Worm (Caenorhabditis elegans) whole organism, L1 larva: Measurements from ENCODE around the gene C50F4.16.
A peak's percentile ranks its signal among the peaks of the same experiment; 100 is the strongest.

Experiments used
- C16A3.4 ChIP-seq: fragments of 150-350 bp; optimal IDR thresholded peaks from 2 replicates; lab custom pipeline; 2014; ENCODE audit warnings: missing biosample characterization, missing genetic modification characterization
- C34B4.2 ChIP-seq: sonication (generic microtip); optimal IDR thresholded peaks from 2 replicates; lab custom pipeline; 2017; ENCODE audit warnings: mild to moderate bottlenecking, missing genetic modification characterization, missing compliant biosample characterization
- Y116A8C.19 ChIP-seq: sonication (generic microtip); optimal IDR thresholded peaks from 2 replicates; lab custom pipeline; 2016; ENCODE audit warnings: missing compliant biosample characterization, missing genetic modification characterization, borderline replicate concordance
- aha-1 ChIP-seq: fragments of 150-350 bp; optimal IDR thresholded peaks from 2 replicates; lab custom pipeline; 2014; ENCODE audit warnings: missing biosample characterization, missing genetic modification characterization
- aly-2 ChIP-seq: fragments of 150-350 bp; optimal IDR thresholded peaks from 2 replicates; lab custom pipeline; 2014; ENCODE audit warnings: missing biosample characterization, missing genetic modification characterization
- blmp-1 ChIP-seq: fragments of 150-350 bp; optimal IDR thresholded peaks from 2 replicates; lab custom pipeline; 2014; ENCODE audit warnings: missing biosample characterization, missing genetic modification characterization
- ceh-63 ChIP-seq: fragments of 200-800 bp; sonication (Bioruptor generic); optimal IDR thresholded peaks from 2 replicates; lab custom pipeline; 2018; ENCODE audit warnings: mild to moderate bottlenecking, missing genetic modification characterization, missing compliant biosample characterization
- ceh-8 ChIP-seq: fragments of 200-800 bp; sonication (Bioruptor generic); optimal IDR thresholded peaks from 2 replicates; lab custom pipeline; 2018; ENCODE audit warnings: mild to moderate bottlenecking, missing genetic modification characterization, moderate library complexity, missing compliant biosample characterization
- ceh-82 ChIP-seq, 3 experiments: fragments of 150-350 bp in 1 of 3; sonication (generic microtip) in 2 of 3; optimal IDR thresholded peaks; 2 replicates each; lab custom pipeline; 2014 to 2017; ENCODE audit warnings: missing biosample characterization in 3 of 3, missing genetic modification characterization in 3 of 3
- ceh-90 ChIP-seq: sonication (generic microtip); optimal IDR thresholded peaks from 2 replicates; lab custom pipeline; 2016; ENCODE audit warnings: missing genetic modification characterization, missing compliant biosample characterization
- ces-1 ChIP-seq: fragments of 150-350 bp; optimal IDR thresholded peaks from 2 replicates; lab custom pipeline; 2014; ENCODE audit warnings: missing biosample characterization, missing genetic modification reagents, missing genetic modification characterization
- dpl-1 ChIP-seq, 3 experiments: fragments of 150-350 bp in 2 of 3; sonication (generic microtip) in 1 of 3; optimal IDR thresholded peaks; 2 replicates each; lab custom pipeline; 2014 to 2017; ENCODE audit warnings: missing biosample characterization in 3 of 3, missing genetic modification characterization in 3 of 3, missing genetic modification reagents in 3 of 3
- dsc-1 ChIP-seq: sonication (generic microtip); optimal IDR thresholded peaks from 2 replicates; lab custom pipeline; 2016; ENCODE audit warnings: mild to moderate bottlenecking, missing genetic modification characterization, missing compliant biosample characterization
- efl-1 ChIP-seq, 4 experiments: fragments of 150-350 bp; optimal IDR thresholded peaks in 3 of 4; peaks in 1 of 4; 1 replicate in 1 of 4; 2 replicates in 3 of 4; lab custom pipeline; 2014; ENCODE audit warnings: missing biosample characterization in 2 of 4, missing genetic modification characterization in 2 of 4, missing genetic modification reagents in 2 of 4
- efl-3 ChIP-seq: fragments of 200-800 bp; sonication (Bioruptor generic); optimal IDR thresholded peaks from 2 replicates; lab custom pipeline; 2018; ENCODE audit warnings: mild to moderate bottlenecking, missing genetic modification characterization, missing compliant biosample characterization
- egl-13 ChIP-seq: sonication (generic microtip); optimal IDR thresholded peaks from 2 replicates; lab custom pipeline; 2016; ENCODE audit warnings: missing genotype, missing genetic modification reagents, missing genetic modification characterization, missing compliant biosample characterization
- hlh-17 ChIP-seq: fragments of 200-800 bp; sonication (Bioruptor generic); optimal IDR thresholded peaks from 2 replicates; lab custom pipeline; 2018; ENCODE audit warnings: missing genetic modification characterization, mild to moderate bottlenecking, missing compliant biosample characterization, moderate library complexity, borderline replicate concordance
- jun-1 ChIP-seq: fragments of 150-350 bp; optimal IDR thresholded peaks from 2 replicates; lab custom pipeline; 2014; ENCODE audit warnings: missing biosample characterization, missing genetic modification reagents, missing genetic modification characterization
- lin-13 ChIP-seq: fragments of 150-350 bp; optimal IDR thresholded peaks from 2 replicates; lab custom pipeline; 2014; ENCODE audit warnings: missing biosample characterization, missing genetic modification reagents, missing genetic modification characterization
- lin-14 ChIP-seq: fragments of 200-800 bp; sonication (Bioruptor generic); optimal IDR thresholded peaks from 2 replicates; lab custom pipeline; 2018; ENCODE audit warnings: mild to moderate bottlenecking, missing genetic modification characterization, moderate library complexity, missing compliant biosample characterization
- lin-15B ChIP-seq: fragments of 150-350 bp; sonication (generic microtip); optimal IDR thresholded peaks from 3 replicates; lab custom pipeline; 2014; ENCODE audit warnings: missing biosample characterization, missing genetic modification characterization
- lin-35 ChIP-seq, 2 experiments: fragments of 150-350 bp; optimal IDR thresholded peaks; 2 replicates each; lab custom pipeline; 2014; ENCODE audit warnings: missing biosample characterization in 2 of 2, missing genetic modification characterization in 2 of 2, missing genetic modification reagents in 2 of 2
- lsy-2 ChIP-seq, 2 experiments: fragments of 150-350 bp; optimal IDR thresholded peaks; 2 replicates each; lab custom pipeline; 2014; ENCODE audit warnings: missing biosample characterization in 2 of 2, missing genetic modification characterization in 2 of 2
- mab-9 ChIP-seq: fragments of 200-800 bp; sonication (Bioruptor generic); IDR thresholded peaks from 2 replicates; pipeline ENCODE4 v1.3.6; 2022; ENCODE audit warnings: missing genetic modification reagents, missing genetic modification characterization, missing compliant biosample characterization
- mef-2 ChIP-seq: fragments of 150-350 bp; optimal IDR thresholded peaks from 2 replicates; lab custom pipeline; 2014; ENCODE audit warnings: missing biosample characterization, missing genetic modification characterization
- mep-1 ChIP-seq: fragments of 150-350 bp; optimal IDR thresholded peaks from 2 replicates; lab custom pipeline; 2014; ENCODE audit warnings: missing biosample characterization, missing genetic modification characterization
- nhr-11 ChIP-seq: fragments of 150-350 bp; optimal IDR thresholded peaks from 2 replicates; lab custom pipeline; 2014; ENCODE audit warnings: missing biosample characterization, missing genetic modification characterization
- nhr-12 ChIP-seq: sonication (generic microtip); optimal IDR thresholded peaks from 2 replicates; lab custom pipeline; 2017; ENCODE audit warnings: missing biosample characterization, missing genetic modification characterization
- nhr-19 ChIP-seq: fragments of 200-800 bp; sonication (Bioruptor generic); conservative IDR thresholded peaks from 2 replicates; pipeline ENCODE4 v1.3.6; 2022; ENCODE audit warnings: missing genetic modification characterization, missing compliant biosample characterization
- nhr-20 ChIP-seq: sonication (generic microtip); optimal IDR thresholded peaks from 2 replicates; lab custom pipeline; 2016; ENCODE audit warnings: mild to moderate bottlenecking, missing genetic modification characterization, missing compliant biosample characterization
- nhr-47 ChIP-seq: sonication (generic microtip); optimal IDR thresholded peaks from 2 replicates; lab custom pipeline; 2016; ENCODE audit warnings: mild to moderate bottlenecking, missing genetic modification characterization, moderate library complexity, missing compliant biosample characterization
- nhr-71 ChIP-seq: sonication (generic microtip); optimal IDR thresholded peaks from 2 replicates; lab custom pipeline; 2016; ENCODE audit warnings: mild to moderate bottlenecking, missing genetic modification characterization, moderate library complexity, missing compliant biosample characterization
- nhr-76 ChIP-seq: sonication (generic microtip); optimal IDR thresholded peaks from 2 replicates; lab custom pipeline; 2017; ENCODE audit warnings: missing biosample characterization, missing genetic modification characterization
- nhr-90 ChIP-seq: sonication (generic microtip); optimal IDR thresholded peaks from 2 replicates; lab custom pipeline; 2016; ENCODE audit warnings: mild to moderate bottlenecking, missing genetic modification characterization, missing compliant biosample characterization; ENCODE audit not compliant: poor library complexity
- pag-3 ChIP-seq: sonication (generic microtip); optimal IDR thresholded peaks from 2 replicates; lab custom pipeline; 2017; ENCODE audit warnings: missing genetic modification characterization, mild to moderate bottlenecking, missing compliant biosample characterization, antibody characterized with exemption, borderline replicate concordance; ENCODE audit not compliant: insufficient read depth
- pax-3 ChIP-seq: fragments of 200-800 bp; sonication (Bioruptor generic); optimal IDR thresholded peaks from 2 replicates; lab custom pipeline; 2018; ENCODE audit warnings: mild to moderate bottlenecking, missing genetic modification characterization, moderate library complexity, missing compliant biosample characterization
- rnt-1 ChIP-seq: sonication (generic microtip); optimal IDR thresholded peaks from 2 replicates; lab custom pipeline; 2016; ENCODE audit warnings: mild to moderate bottlenecking, missing genetic modification characterization, moderate library complexity, missing compliant biosample characterization
- skn-1 ChIP-seq: fragments of 150-350 bp; optimal IDR thresholded peaks from 2 replicates; lab custom pipeline; 2014; ENCODE audit warnings: missing biosample characterization, missing genetic modification characterization
- snpc-4 ChIP-seq: fragments of 150-350 bp; optimal IDR thresholded peaks from 2 replicates; lab custom pipeline; 2014; ENCODE audit warnings: missing biosample characterization, missing genetic modification characterization
- snu-23 ChIP-seq: sonication (generic microtip); optimal IDR thresholded peaks from 2 replicates; lab custom pipeline; 2016; ENCODE audit warnings: missing genetic modification characterization, missing compliant biosample characterization
- sox-4 ChIP-seq: sonication (generic microtip); optimal IDR thresholded peaks from 2 replicates; lab custom pipeline; 2016; ENCODE audit warnings: missing genetic modification characterization, missing compliant biosample characterization
- swsn-7 ChIP-seq: sonication (generic microtip); optimal IDR thresholded peaks from 2 replicates; lab custom pipeline; 2016; ENCODE audit warnings: missing genetic modification characterization, missing compliant biosample characterization
- tbx-2 ChIP-seq: sonication (generic microtip); optimal IDR thresholded peaks from 2 replicates; lab custom pipeline; 2016; ENCODE audit warnings: missing genetic modification characterization, missing compliant biosample characterization
- tlp-1 ChIP-seq: fragments of 150-350 bp; optimal IDR thresholded peaks from 2 replicates; lab custom pipeline; 2014; ENCODE audit warnings: missing biosample characterization, missing genetic modification characterization
- unc-130 ChIP-seq: fragments of 150-350 bp; optimal IDR thresholded peaks from 2 replicates; lab custom pipeline; 2017; ENCODE audit warnings: missing biosample characterization, missing genetic modification characterization, inconsistent platforms
- unc-62 ChIP-seq: fragments of 150-350 bp; optimal IDR thresholded peaks from 2 replicates; lab custom pipeline; 2014; ENCODE audit warnings: missing biosample characterization, missing genetic modification reagents, missing genetic modification characterization
- unc-86 ChIP-seq: sonication (generic microtip); optimal IDR thresholded peaks from 2 replicates; lab custom pipeline; 2016; ENCODE audit warnings: missing genetic modification characterization, missing compliant biosample characterization
- zag-1 ChIP-seq: fragments of 150-350 bp; optimal IDR thresholded peaks from 2 replicates; lab custom pipeline; 2014; ENCODE audit warnings: missing biosample characterization, missing genetic modification characterization
- ztf-11 ChIP-seq, 2 experiments: sonication (generic microtip); optimal IDR thresholded peaks; 2 replicates each; lab custom pipeline; 2016 to 2017; ENCODE audit warnings: missing genetic modification characterization in 2 of 2, missing biosample characterization in 1 of 2, missing compliant biosample characterization in 1 of 2

The C50F4.16 gene

DNA sequence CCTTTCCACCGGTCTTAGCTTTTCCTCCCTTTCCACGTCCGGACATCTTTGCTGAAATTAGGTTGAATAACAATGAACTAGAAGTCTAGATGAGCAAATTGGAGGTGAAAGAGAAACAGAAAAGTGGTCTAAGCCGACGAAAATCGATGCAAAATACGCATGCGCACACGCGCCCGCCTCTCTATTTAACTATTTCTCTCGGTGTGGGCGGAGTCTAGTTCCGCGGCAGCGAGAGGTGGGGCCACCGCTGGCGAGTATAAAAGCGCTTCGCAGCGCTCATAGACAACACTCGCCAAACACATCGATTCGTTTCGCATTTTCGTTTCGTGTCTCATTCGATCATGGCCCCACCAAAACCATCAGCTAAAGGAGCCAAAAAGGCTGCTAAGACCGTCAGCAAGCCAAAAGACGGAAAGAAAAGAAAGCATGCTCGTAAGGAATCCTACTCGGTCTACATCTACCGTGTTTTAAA lies 3.9 kb upstream of the C50F4.16 start, which contains the start of the genes his-35 and his-41 (continued):
- TF ChIP-seq egl-13 (tag; lab: Kevin White, UChicago) (peak; percentile 72), lin-35 (GFP tag; optimal IDR thresholded peaks at IDR 0.05; lab: Kevin White, UChicago) (peak; percentile 22 to 57), dsc-1 (peak; percentile 83), snu-23 (GFP tag; lab: Kevin White, UChicago) (peak; percentile 75), skn-1 (tag; lab: Kevin White, UChicago) (peak; percentile 77), mab-9 (GFP tag; lab: Robert Waterston, UW) (peak; percentile 45; the same call in 1 of the 2 replicates), snpc-4 (peak; percentile 12), tbx-2 (peak; percentile 69), sox-4 (no peak), nhr-19 (GFP tag; lab: Robert Waterston, UW) (peak; percentile 67), tlp-1 (tag; lab: Kevin White, UChicago) (no peak), C16A3.4 (tag; lab: Kevin White, UChicago) (no peak), C34B4.2 (tag; lab: Kevin White, UChicago) (no peak), mep-1 (tag; lab: Kevin White, UChicago) (peak; percentile 32), ces-1 (GFP tag; lab: Kevin White, UChicago) (no peak), dpl-1 (GFP tag; optimal IDR thresholded peaks at IDR 0.05; lab: Kevin White, UChicago) (peak; percentile 9 to 45 (median 43)), lin-13 (GFP tag; lab: Kevin White, UChicago) (no peak), ceh-63 (GFP tag; lab: Kevin White, UChicago) (no peak), Y116A8C.19 (no peak), zag-1 (tag; lab: Kevin White, UChicago) (no peak), lsy-2 (tag; optimal IDR thresholded peaks at IDR 0.05; lab: Kevin White, UChicago) (peak; percentile 33 to 47), mef-2 (tag; lab: Kevin White, UChicago) (no peak), nhr-90 (tag; lab: Kevin White, UChicago) (peak; percentile 45), pax-3 (tag; lab: Kevin White, UChicago) (peak; percentile 7), nhr-20 (tag; lab: Kevin White, UChicago) (peak; percentile 77), rnt-1 (tag; lab: Kevin White, UChicago) (peak; percentile 42), blmp-1 (tag; lab: Kevin White, UChicago) (no peak), efl-1 (optimal IDR thresholded peaks at IDR 0.05; lab: Kevin White, UChicago) (peak; percentile 60 to 63), efl-1 (GFP tag; optimal IDR thresholded peaks at IDR 0.05 in 1 of 2; lab: Kevin White, UChicago) (peak; percentile 53 to 93), jun-1 (tag; lab: Kevin White, UChicago) (peak; percentile 72), nhr-47 (tag; lab: Kevin White, UChicago) (peak; percentile 87), aha-1 (tag; lab: Kevin White, UChicago) (no peak)
- TF ChIP-seq, all 84 proteins: peak for 40

DNA sequence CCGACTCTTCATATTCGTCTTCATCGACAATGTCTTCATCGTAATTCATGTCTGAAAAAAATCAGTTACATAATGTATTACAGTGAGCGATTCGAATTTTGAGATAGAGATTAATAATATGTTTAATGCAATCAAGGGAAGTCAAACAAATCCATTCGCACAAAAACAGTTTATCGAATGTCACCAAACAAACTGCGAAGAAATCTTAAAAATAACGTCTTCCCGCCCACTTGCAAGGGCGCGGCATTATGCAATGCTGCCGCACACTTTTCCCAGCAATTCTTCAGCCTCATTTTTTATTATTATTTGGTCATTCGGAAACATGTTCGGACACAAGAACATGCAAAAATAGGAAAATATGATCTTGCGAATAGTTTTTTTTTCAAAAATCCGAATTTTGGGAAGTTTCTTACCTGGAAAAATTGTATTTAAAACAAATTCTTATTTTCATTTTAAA lies 2.8 kb upstream of the C50F4.16 start, which contains the start of gene mdf-1:
Gene mdf-1, minus strand, starts transcription at position 51 of the 457 bp plus-strand sequence.
- TF ChIP-seq ceh-8 (GFP tag; lab: Kevin White, UChicago) (peak; percentile 34), pag-3 (no peak), nhr-20 (tag; lab: Kevin White, UChicago) (peak; percentile 75), lsy-2 (tag; optimal IDR thresholded peaks at IDR 0.05; lab: Kevin White, UChicago) (peak; percentile 59 to 81), dpl-1 (GFP tag; optimal IDR thresholded peaks at IDR 0.05; lab: Kevin White, UChicago) (peak; percentile 85 to 93 (median 89)), rnt-1 (tag; lab: Kevin White, UChicago) (peak; percentile 61), hlh-17 (GFP tag; lab: Kevin White, UChicago) (no peak), swsn-7 (tag; lab: Kevin White, UChicago) (peak; percentile 67), nhr-71 (peak; percentile 80), unc-86 (tag; lab: Kevin White, UChicago) (peak; percentile 32), unc-62 (GFP tag; lab: Kevin White, UChicago) (no peak), unc-130 (tag; lab: Kevin White, UChicago) (peak; percentile 58), snu-23 (GFP tag; lab: Kevin White, UChicago) (peak; percentile 79), efl-3 (no peak), mep-1 (tag; lab: Kevin White, UChicago) (peak; percentile 26), ceh-90 (tag; lab: Kevin White, UChicago) (no peak), tbx-2 (peak; percentile 60), nhr-12 (no peak), nhr-11 (tag; lab: Kevin White, UChicago) (no peak), jun-1 (tag; lab: Kevin White, UChicago) (no peak), lin-15B (peak; percentile 65), ztf-11 (tag; optimal IDR thresholded peaks at IDR 0.05; lab: Kevin White, UChicago) (no peak), ceh-82 (tag; optimal IDR thresholded peaks at IDR 0.05; lab: Kevin White, UChicago) (peak; percentile 14 to 68 (median 43)), mab-9 (GFP tag; lab: Robert Waterston, UW) (no peak), aly-2 (no peak), lin-14 (GFP tag; lab: Kevin White, UChicago) (peak; percentile 77), nhr-76 (no peak), nhr-19 (GFP tag; lab: Robert Waterston, UW) (peak; percentile 49)
